Worm (Caenorhabditis elegans) whole organism, L4/young adult: ENCODE results near the gene bir-1.

Experiments
- W03F9.2 ChIP-seq: fragments of 150-350 bp; optimal IDR thresholded peaks from 2 replicates; lab custom pipeline; 2014; ENCODE audit warnings: missing biosample characterization, missing genetic modification characterization
- him-1 ChIP-seq: sonication (generic microtip); optimal IDR thresholded peaks from 2 replicates; lab custom pipeline; 2016; ENCODE audit warnings: missing genotype, missing genetic modification reagents, missing genetic modification characterization, missing compliant biosample characterization

DNA sequence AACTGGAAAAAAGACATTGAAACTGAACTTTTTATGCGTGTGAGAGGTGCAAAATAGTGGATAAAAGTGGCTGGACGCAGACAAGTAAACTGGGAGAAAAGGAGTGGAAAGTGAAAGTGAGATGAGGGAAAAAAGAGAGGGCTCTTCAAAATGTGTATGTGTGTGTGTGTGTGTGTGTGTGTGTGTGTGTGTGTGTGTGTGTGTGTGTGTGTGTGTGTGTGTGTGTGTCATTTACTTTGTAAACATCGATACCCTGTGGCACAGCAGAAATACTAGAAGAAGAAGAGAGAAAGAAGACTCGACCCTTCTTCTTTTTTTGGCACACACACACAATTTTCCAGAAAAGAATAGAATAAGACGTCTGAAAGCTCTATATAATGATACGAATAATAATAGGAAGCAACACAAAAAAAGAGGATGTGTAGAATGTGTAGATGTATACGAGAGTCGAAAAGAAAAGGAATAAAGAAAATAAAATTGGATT is 5.6 kb upstream of the bir-1 start:
- TF ChIP-seq him-1 (tag; lab: Kevin White, UChicago) (no peak), W03F9.2 (no peak)
